Fruit fly (Drosophila melanogaster): ENCODE measurements around the gene Sgs8.

Gene Sgs8

dm6 chr3L:11485956-11486609 is 23.1 kb downstream of the Sgs8 start:
- no peak for TF ChIP-seq noc (tag; optimal IDR thresholded peaks at IDR 0.05)

- no peak for TF ChIP-seq noc (tag; optimal IDR thresholded peaks at IDR 0.05)
Measured at dm6 chr3L:11484483-11484882, 24.7 kb downstream of the Sgs8 start.

dm6 chr3L:11483135-11483534 is 26.1 kb downstream of the Sgs8 start:
- no peak for TF ChIP-seq noc (tag; optimal IDR thresholded peaks at IDR 0.05)

dm6 chr3L:11480304-11480703 is 28.9 kb downstream of the Sgs8 start:
- TF ChIP-seq noc (tag; optimal IDR thresholded peaks at IDR 0.05): no peak

dm6 chr3L:11474658-11475057 is 34.5 kb downstream of the Sgs8 start, which contains the start of gene Vha16-2:
TSS of gene Vha16-2 (plus strand) at chr3L:11474958.
- no peak for TF ChIP-seq noc (tag; optimal IDR thresholded peaks at IDR 0.05)

- no peak for TF ChIP-seq noc (tag; optimal IDR thresholded peaks at IDR 0.05)
Measured at dm6 chr3L:11472991-11473390, 36.2 kb downstream of the Sgs8 start, which contains the start of gene Vha16-3. TSS of gene Vha16-3 (plus strand) at chr3L:11473291.

dm6 chr3L:11472388-11472787 is 36.8 kb downstream of the Sgs8 start:
- TF ChIP-seq noc (tag; optimal IDR thresholded peaks at IDR 0.05): no peak

dm6 chr3L:11466985-11467384 is 42.2 kb downstream of the Sgs8 start:
- no peak for TF ChIP-seq noc (tag; optimal IDR thresholded peaks at IDR 0.05)

dm6 chr3L:11465371-11465914 is 43.8 kb downstream of the Sgs8 start, which contains the start of gene Fum3:
TSS of gene Fum3 (minus strand) at chr3L:11465864.
- TF ChIP-seq noc (tag; optimal IDR thresholded peaks at IDR 0.05): no peak
